Worm (Caenorhabditis elegans): ENCODE results near the gene tsp-21.
A peak's percentile ranks its signal among the peaks of the same experiment; 100 is the strongest.

Gene tsp-21

DNA sequence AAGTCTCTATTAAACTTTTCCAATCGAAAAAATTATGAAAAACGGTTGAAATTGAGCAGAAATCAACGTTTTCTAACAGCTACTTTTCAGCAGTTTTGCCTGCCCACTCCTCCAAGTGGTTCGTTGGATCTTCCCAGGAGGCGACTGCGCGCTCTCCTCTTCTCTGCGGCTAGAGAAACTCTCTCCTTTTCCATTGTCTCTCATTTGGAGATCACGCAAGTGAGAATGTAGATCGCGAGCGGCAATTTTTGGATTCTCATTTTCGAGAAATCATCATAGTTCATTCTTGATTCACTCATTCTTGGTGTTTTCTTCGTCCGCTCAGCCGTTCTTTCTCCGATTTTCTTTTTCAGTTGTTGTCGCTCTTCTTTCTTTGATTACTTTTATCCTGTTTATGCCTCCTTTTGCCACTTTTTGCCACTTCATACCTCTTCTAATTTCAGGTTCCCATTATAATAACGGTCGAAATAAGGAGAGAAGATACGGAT is 48.3 kb upstream of the tsp-21 start, which contains the start of gene mrp-4 (continued):
- no peak for TF ChIP-seq unc-130 (GFP tag; optimal IDR thresholded peaks at IDR 0.05)
- TF ChIP-seq nfya-1 (tag; optimal IDR thresholded peaks at IDR 0.05; ENCODE audit: borderline replicate concordance, insufficient read depth), result no peak
- no peak for TF ChIP-seq ztf-25 (GFP tag; IDR thresholded peaks at IDR 0.05)
- no peak for TF ChIP-seq dpff-1 (tag; optimal IDR thresholded peaks at IDR 0.05)
- no peak for TF ChIP-seq mes-4 (tag; optimal IDR thresholded peaks at IDR 0.05)
- TF ChIP-seq F23B12.7 (tag; optimal IDR thresholded peaks at IDR 0.05; ENCODE audit: insufficient read depth), result no peak
- no peak for TF ChIP-seq dox-1 (GFP tag; IDR thresholded peaks at IDR 0.05)
- no peak for TF ChIP-seq ZK185.1 (tag; optimal IDR thresholded peaks at IDR 0.05; ENCODE audit: poor library complexity, severe bottlenecking)
- no peak for TF ChIP-seq bed-2 (GFP tag; IDR thresholded peaks at IDR 0.05)
- no peak for TF ChIP-seq ceh-100 (GFP tag; IDR thresholded peaks at IDR 0.05)
- no peak for TF ChIP-seq Y56A3A.18 (GFP tag; IDR thresholded peaks at IDR 0.05)
- TF ChIP-seq ztf-28 (GFP tag; IDR thresholded peaks at IDR 0.05), result no peak
- TF ChIP-seq ztf-26 (tag; optimal IDR thresholded peaks at IDR 0.05), result no peak
- no peak for TF ChIP-seq snpc-3.4 (tag; optimal IDR thresholded peaks at IDR 0.05)
- TF ChIP-seq ceh-58 (GFP tag; IDR thresholded peaks at IDR 0.05), result no peak

DNA sequence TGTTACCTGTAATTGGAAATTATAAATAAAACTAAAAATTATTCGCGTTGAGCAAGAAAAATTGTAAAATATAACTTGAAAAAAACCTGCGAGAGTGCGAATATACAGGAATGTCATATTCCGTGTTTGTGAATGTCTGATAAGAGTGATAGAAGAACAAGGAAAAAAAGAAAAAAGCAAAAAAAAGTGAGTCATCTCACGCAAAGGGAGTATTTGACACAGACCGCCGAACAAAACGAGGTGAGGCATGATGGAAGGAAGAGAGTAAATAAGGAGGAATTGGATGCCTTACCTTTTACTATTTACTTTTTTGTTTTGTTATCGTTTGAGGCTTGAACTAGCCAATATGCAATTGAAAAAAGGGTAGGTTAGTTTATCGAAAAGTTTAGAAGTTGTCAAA is 39.8 kb upstream of the tsp-21 start, which contains the start of gene F21G4.1:
Gene F21G4.1 (minus strand): TSS at position 6 of the 400 bp plus-strand sequence.
- TF ChIP-seq him-1 (tag; optimal IDR thresholded peaks at IDR 0.05) (no peak), ztf-26 (tag; optimal IDR thresholded peaks at IDR 0.05) (no peak), Y79H2A.3 (GFP tag; conservative IDR thresholded peaks at IDR 0.05) (no peak), ceh-40 (GFP tag; IDR thresholded peaks at IDR 0.05) (no peak), nhr-80 (tag; optimal IDR thresholded peaks at IDR 0.05) (peak; percentile 72), snpc-3.4 (tag; optimal IDR thresholded peaks at IDR 0.05) (no peak)

DNA sequence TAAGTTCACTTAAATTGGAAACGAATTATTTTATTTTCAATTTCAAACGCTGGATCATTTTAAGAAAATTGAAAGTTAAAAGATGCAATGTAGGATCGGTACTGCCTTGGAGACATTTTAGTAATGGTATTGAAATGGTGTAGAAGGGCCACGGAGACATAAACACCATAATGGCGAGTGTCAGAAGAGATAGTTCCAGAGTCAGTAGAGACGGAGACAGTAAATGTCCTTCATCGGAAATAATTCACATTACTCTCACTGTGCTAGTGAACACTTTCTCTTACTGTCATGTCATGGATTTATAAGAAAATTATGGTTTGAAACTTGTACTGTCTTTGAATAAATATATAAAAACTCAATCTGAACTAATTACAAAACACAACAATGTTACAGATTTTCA is 39.1 kb upstream of the tsp-21 start:
- TF ChIP-seq snpc-1.3 (tag; optimal IDR thresholded peaks at IDR 0.05; ENCODE audit: insufficient read depth), result no peak
- TF ChIP-seq mxl-1 (tag; optimal IDR thresholded peaks at IDR 0.05), result no peak
- TF ChIP-seq nfyb-1 (GFP tag; IDR thresholded peaks at IDR 0.05), result no peak
- TF ChIP-seq nfya-2 (GFP tag; IDR thresholded peaks at IDR 0.05), result no peak
- TF ChIP-seq cebp-2 (GFP tag; IDR thresholded peaks at IDR 0.05), result no peak
- no peak for TF ChIP-seq Y56A3A.18 (GFP tag; IDR thresholded peaks at IDR 0.05)
- no peak for TF ChIP-seq ets-4 (GFP tag; optimal IDR thresholded peaks at IDR 0.05)
- TF ChIP-seq sptf-2 (GFP tag; optimal IDR thresholded peaks at IDR 0.05), result no peak
- TF ChIP-seq ceh-100 (GFP tag; IDR thresholded peaks at IDR 0.05), result no peak
- TF ChIP-seq lag-1 (GFP tag; IDR thresholded peaks at IDR 0.05), result no peak
- no peak for TF ChIP-seq egl-18 (GFP tag; IDR thresholded peaks at IDR 0.05)
- no peak for TF ChIP-seq tbp1 (GFP tag; optimal IDR thresholded peaks at IDR 0.05)
- no peak for TF ChIP-seq lsl-1 (GFP tag; optimal IDR thresholded peaks at IDR 0.05)
- no peak for TF ChIP-seq K12H6.12 (tag; optimal IDR thresholded peaks at IDR 0.05)

DNA sequence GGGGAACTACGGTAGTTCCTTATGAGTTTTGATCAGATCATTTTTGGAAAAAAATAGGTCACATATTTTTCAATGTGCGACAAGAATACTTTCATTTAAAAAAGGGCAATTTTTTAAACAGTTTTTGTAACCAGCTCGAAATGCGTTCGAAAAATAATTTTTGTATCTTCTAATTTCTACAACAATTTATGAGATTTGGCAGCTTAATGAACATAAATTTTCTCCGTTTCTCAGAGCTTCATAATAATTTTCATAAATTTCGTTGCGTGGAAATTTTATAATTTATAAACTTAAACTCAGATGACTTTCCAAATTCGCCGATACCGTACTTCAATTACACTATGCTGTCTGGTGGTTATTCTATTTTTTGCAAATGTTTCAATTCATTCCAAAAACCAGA is 37.3 kb upstream of the tsp-21 start, which contains the start of gene F21G4.3:
Gene F21G4.3 (plus strand): TSS at position 301 of the 400 bp plus-strand sequence.
- TF ChIP-seq lin-54 (GFP tag; optimal IDR thresholded peaks at IDR 0.05) (no peak), hmg-20 (GFP tag; IDR thresholded peaks at IDR 0.05) (no peak), ztf-6 (GFP tag; IDR thresholded peaks at IDR 0.05) (no peak), ceh-100 (GFP tag; IDR thresholded peaks at IDR 0.05) (no peak), lsy-27 (tag; optimal IDR thresholded peaks at IDR 0.05; ENCODE audit: borderline replicate concordance, insufficient read depth) (no peak), F55B11.4 (tag; optimal IDR thresholded peaks at IDR 0.05; ENCODE audit: borderline replicate concordance, insufficient read depth) (no peak)

Data from whole organism, young adult.